Worm (Caenorhabditis elegans) whole organism, midembryonic: ENCODE results near the gene trp-1.

Source experiments
- T22C8.4 ChIP-seq: fragments of 200-800 bp; sonication (Bioruptor generic); IDR thresholded peaks from 2 replicates; pipeline ENCODE4 v1.3.6; 2022; ENCODE audit warnings: missing genetic modification characterization, missing compliant biosample characterization
- cog-1 ChIP-seq: sonication (generic microtip); optimal IDR thresholded peaks from 2 replicates; lab custom pipeline; 2016; ENCODE audit warnings: missing genetic modification characterization, missing compliant biosample characterization
- klf-2 ChIP-seq: fragments of 200-800 bp; sonication (Bioruptor generic); conservative IDR thresholded peaks from 2 replicates; pipeline ENCODE4 v1.3.6; 2022; ENCODE audit warnings: missing genetic modification reagents, missing genetic modification characterization, missing compliant biosample characterization
- med-1 ChIP-seq: sonication (generic microtip); optimal IDR thresholded peaks from 2 replicates; lab custom pipeline; 2017; ENCODE audit warnings: missing genetic modification characterization, mild to moderate bottlenecking, missing compliant biosample characterization, antibody characterized with exemption, missing genetic modification reagents; ENCODE audit not compliant: insufficient read depth
- ref-1 ChIP-seq: fragments of 200-800 bp; sonication (Bioruptor generic); conservative IDR thresholded peaks from 2 replicates; pipeline ENCODE4 v1.3.6; 2022; ENCODE audit warnings: missing genetic modification reagents, missing genetic modification characterization, missing compliant biosample characterization
- ztf-29 ChIP-seq: fragments of 200-800 bp; sonication (Bioruptor generic); IDR thresholded peaks from 2 replicates; pipeline ENCODE4 v1.3.6; 2022; ENCODE audit warnings: missing genetic modification reagents, missing genetic modification characterization, missing compliant biosample characterization

DNA sequence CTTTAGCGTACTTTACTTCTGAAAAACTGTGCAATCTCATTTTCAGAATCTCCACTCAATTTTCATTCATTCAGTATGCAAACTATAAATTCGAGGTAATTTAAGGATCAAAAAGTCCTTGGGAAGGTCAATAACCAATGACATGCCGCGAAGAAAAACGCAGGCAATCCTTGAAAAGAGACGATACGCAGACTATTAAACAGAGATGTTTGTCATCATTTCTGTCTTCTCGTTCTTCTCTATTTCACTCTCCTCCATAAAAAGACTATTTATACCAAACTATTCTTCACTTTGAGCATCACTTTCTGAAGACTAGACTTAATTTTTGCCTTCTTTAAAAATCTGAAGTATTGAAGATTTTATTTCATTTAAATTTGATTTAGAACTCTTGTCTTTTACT, 17.2 kb downstream of the trp-1 start, which contains the start of gene C02D5.4:
- TF ChIP-seq ztf-29 (GFP tag; lab: Robert Waterston, UW) (no peak), med-1 (GFP tag; lab: Kevin White, UChicago) (no peak), ref-1 (no peak), cog-1 (tag; lab: Kevin White, UChicago) (no peak), klf-2 (no peak), T22C8.4 (no peak)
